Worm (Caenorhabditis elegans): Measurements from ENCODE around the gene C49F5.7.

The C49F5.7 gene

ce11 chrX:12017908-12018479 is 23.4 kb downstream of the C49F5.7 start, which contains the start of the genes nmat-1 and ucr-2.1 (continued):
- no peak for TF ChIP-seq lin-39 (tag; optimal IDR thresholded peaks at IDR 0.05)
- TF ChIP-seq spr-1 (tag; optimal IDR thresholded peaks at IDR 0.05): peak; percentile 62
- no peak for TF ChIP-seq fkh-10 (GFP tag; optimal IDR thresholded peaks at IDR 0.05)
- TF ChIP-seq lin-13 (GFP tag; optimal IDR thresholded peaks at IDR 0.05): peak; percentile 65
- peak; percentile 56 to 57 for TF ChIP-seq daf-16 (GFP tag; optimal IDR thresholded peaks at IDR 0.05)
- peak; percentile 87 for TF ChIP-seq daf-16 (tag; optimal IDR thresholded peaks at IDR 0.05)
- TF ChIP-seq F44E2.7 (GFP tag; IDR thresholded peaks at IDR 0.05): no peak
- TF ChIP-seq lim-7 (GFP tag; IDR thresholded peaks at IDR 0.05): no peak
- no peak for TF ChIP-seq nhr-76 (tag; optimal IDR thresholded peaks at IDR 0.05)
- TF ChIP-seq zfp-2 (tag; optimal IDR thresholded peaks at IDR 0.05): no peak
- TF ChIP-seq dmd-8 (GFP tag; IDR thresholded peaks at IDR 0.05): no peak

- 0 out of 2 replicates have a peak, but pooled peaks have one; percentile 18 for TF ChIP-seq dmd-6 (GFP tag; IDR thresholded peaks at IDR 0.05)
- TF ChIP-seq unc-62 (GFP tag; optimal IDR thresholded peaks at IDR 0.05 in 1 of 2): no peak
- TF ChIP-seq unc-62 (tag; optimal IDR thresholded peaks at IDR 0.05): no peak
- TF ChIP-seq fkh-10 (GFP tag; optimal IDR thresholded peaks at IDR 0.05): peak; percentile 36
- TF ChIP-seq F44E2.7 (GFP tag; IDR thresholded peaks at IDR 0.05): 0 out of 2 replicates have a peak, but pooled peaks have one; percentile 16
- no peak for TF ChIP-seq nhr-111 (GFP tag; optimal IDR thresholded peaks at IDR 0.05)
- TF ChIP-seq F10B5.3 (tag; optimal IDR thresholded peaks at IDR 0.05): no peak
- no peak for TF ChIP-seq F49E8.2 (tag; optimal IDR thresholded peaks at IDR 0.05; ENCODE audit: borderline replicate concordance)
- TF ChIP-seq Y105C5A.15 (GFP tag; IDR thresholded peaks at IDR 0.05): no peak
- no peak for TF ChIP-seq lin-38 (GFP tag; IDR thresholded peaks at IDR 0.05)
- TF ChIP-seq aly-2 (tag; optimal IDR thresholded peaks at IDR 0.05): no peak
- no peak for TF ChIP-seq nhr-6 (tag; optimal IDR thresholded peaks at IDR 0.05)
Measured at ce11 chrX:12021446-12021845, 26.9 kb downstream of the C49F5.7 start.

- TF ChIP-seq ztf-11 (tag; optimal IDR thresholded peaks at IDR 0.05): no peak
- no peak for TF ChIP-seq aha-1 (tag)
- TF ChIP-seq cey-2 (tag; optimal IDR thresholded peaks at IDR 0.05; ENCODE audit: borderline replicate concordance, insufficient read depth): no peak
- TF ChIP-seq unc-62 (GFP tag; optimal IDR thresholded peaks at IDR 0.05 in 1 of 2): peak in 1 of 2 experiments; percentile 27
- no peak for TF ChIP-seq unc-62 (tag; optimal IDR thresholded peaks at IDR 0.05)
- TF ChIP-seq arid-1 (GFP tag; conservative IDR thresholded peaks at IDR 0.05): no peak
Measured at ce11 chrX:12022496-12022895, 27.9 kb downstream of the C49F5.7 start.

ce11 chrX:12025070-12025789 is 30.6 kb downstream of the C49F5.7 start, which contains the start of gene B0198.2:
Gene B0198.2 (plus strand): TSS chrX:12025739.
- peak; percentile 67 for TF ChIP-seq fkh-10 (GFP tag; optimal IDR thresholded peaks at IDR 0.05)
- TF ChIP-seq unc-39 (tag; optimal IDR thresholded peaks at IDR 0.05): no peak

ce11 chrX:12033937-12034336 is 39.4 kb downstream of the C49F5.7 start, which contains the start of gene tsp-20:
Gene tsp-20 (minus strand): TSS chrX:12034037.
- TF ChIP-seq Y105C5A.15 (GFP tag; IDR thresholded peaks at IDR 0.05) (no peak), dve-1 (tag; optimal IDR thresholded peaks at IDR 0.05; ENCODE audit: insufficient read depth) (no peak), cey-2 (tag; optimal IDR thresholded peaks at IDR 0.05; ENCODE audit: borderline replicate concordance, insufficient read depth) (no peak)

DNA sequence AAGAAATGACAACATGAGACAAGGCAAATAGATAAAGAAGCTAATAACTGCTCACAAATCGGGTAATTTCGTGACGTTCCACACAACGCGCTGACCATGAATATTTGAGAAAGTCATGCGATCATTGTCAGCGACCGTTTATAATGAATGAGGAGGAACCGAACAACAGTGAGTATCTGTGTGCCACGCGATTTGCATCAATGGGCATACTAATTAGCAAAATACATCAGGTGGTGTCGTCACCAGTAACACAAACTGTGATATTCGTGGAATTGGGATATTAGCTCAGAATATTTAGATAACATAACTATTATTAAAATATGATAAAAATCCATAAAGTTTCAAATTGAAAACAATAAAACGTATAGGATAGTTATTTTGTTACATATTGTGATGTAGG is 40.1 kb downstream of the C49F5.7 start:
- TF ChIP-seq hif-1 (tag; optimal IDR thresholded peaks at IDR 0.05): no peak
- TF ChIP-seq jun-1 (tag; optimal IDR thresholded peaks at IDR 0.05): no peak
- no peak for TF ChIP-seq nhr-42 (GFP tag; IDR thresholded peaks at IDR 0.05)
- TF ChIP-seq Y48G9A.11 (GFP tag; IDR thresholded peaks at IDR 0.05): no peak
- no peak for TF ChIP-seq R02D3.7 (tag; optimal IDR thresholded peaks at IDR 0.05)
- TF ChIP-seq spr-3 (GFP tag; optimal IDR thresholded peaks at IDR 0.05): no peak
- no peak for TF ChIP-seq vab-7 (GFP tag; IDR thresholded peaks at IDR 0.05)
